Worm (Caenorhabditis elegans) whole organism, L2 larva: ENCODE measurements around the gene natc-1.
A peak's percentile ranks its signal among the peaks of the same experiment; 100 is the strongest.

ENCODE experiments used
- C34F6.9 ChIP-seq: fragments of 150-350 bp; optimal IDR thresholded peaks from 2 replicates; lab custom pipeline; 2014; ENCODE audit warnings: missing biosample characterization, missing genetic modification characterization
- F13H6.1 ChIP-seq: sonication (generic microtip); optimal IDR thresholded peaks from 2 replicates; lab custom pipeline; 2016; ENCODE audit warnings: missing genetic modification characterization, missing compliant biosample characterization
- R02D3.7 ChIP-seq: fragments of 150-350 bp; optimal IDR thresholded peaks from 2 replicates; lab custom pipeline; 2014; ENCODE audit warnings: missing biosample characterization, missing genetic modification characterization
- Y55F3AM.14 ChIP-seq: fragments of 200-800 bp; sonication (Bioruptor generic); optimal IDR thresholded peaks from 2 replicates; lab custom pipeline; 2018; ENCODE audit warnings: mild to moderate bottlenecking, missing genetic modification characterization, missing compliant biosample characterization
- alr-1 ChIP-seq: fragments of 150-350 bp; optimal IDR thresholded peaks from 2 replicates; lab custom pipeline; 2014; ENCODE audit warnings: missing biosample characterization, missing genetic modification characterization
- aly-2 ChIP-seq: fragments of 150-350 bp; optimal IDR thresholded peaks from 2 replicates; lab custom pipeline; 2014; ENCODE audit warnings: missing biosample characterization, missing genetic modification characterization
- ama-1 ChIP-seq: fragments of 150-350 bp; optimal IDR thresholded peaks from 2 replicates; lab custom pipeline; 2018; ENCODE audit warnings: inconsistent platforms
- blmp-1 ChIP-seq: sonication (generic microtip); optimal IDR thresholded peaks from 2 replicates; lab custom pipeline; 2017; ENCODE audit warnings: missing genetic modification characterization, mild to moderate bottlenecking, missing compliant biosample characterization, antibody characterized with exemption, moderate library complexity; ENCODE audit not compliant: insufficient read depth
- ceh-82 ChIP-seq: fragments of 150-350 bp; optimal IDR thresholded peaks from 2 replicates; lab custom pipeline; 2014; ENCODE audit warnings: missing biosample characterization, missing genetic modification characterization
- crh-2 ChIP-seq: sonication (generic microtip); optimal IDR thresholded peaks from 2 replicates; lab custom pipeline; 2017; ENCODE audit warnings: missing biosample characterization, missing genetic modification characterization
- dmd-4 ChIP-seq: sonication (generic microtip); optimal IDR thresholded peaks from 2 replicates; lab custom pipeline; 2017; ENCODE audit warnings: missing biosample characterization, missing genetic modification characterization
- egl-27 ChIP-seq: sonication (generic microtip); optimal IDR thresholded peaks from 3 replicates; lab custom pipeline; 2017; ENCODE audit warnings: missing biosample characterization, missing genetic modification reagents, missing genetic modification characterization
- elt-3 ChIP-seq: sonication (generic microtip); optimal IDR thresholded peaks from 2 replicates; lab custom pipeline; 2017; ENCODE audit warnings: missing biosample characterization, missing genetic modification characterization
- fos-1 ChIP-seq: fragments of 150-350 bp; optimal IDR thresholded peaks from 2 replicates; lab custom pipeline; 2014; ENCODE audit warnings: missing biosample characterization, missing genetic modification characterization
- gmeb-1 ChIP-seq: fragments of 150-350 bp; optimal IDR thresholded peaks from 2 replicates; lab custom pipeline; 2014; ENCODE audit warnings: missing biosample characterization, missing genetic modification characterization
- lin-11 ChIP-seq: fragments of 150-350 bp; sonication (generic microtip); optimal IDR thresholded peaks from 2 replicates; lab custom pipeline; 2014; ENCODE audit warnings: missing biosample characterization, missing genetic modification characterization, inconsistent platforms, mixed read lengths
- lin-13 ChIP-seq: fragments of 150-350 bp; optimal IDR thresholded peaks from 2 replicates; lab custom pipeline; 2014; ENCODE audit warnings: missing biosample characterization, missing genetic modification reagents, missing genetic modification characterization
- lin-39 ChIP-seq: fragments of 150-350 bp; optimal IDR thresholded peaks from 2 replicates; lab custom pipeline; 2014; ENCODE audit warnings: missing biosample characterization, missing genetic modification reagents, missing genetic modification characterization
- lsy-2 ChIP-seq, 2 experiments: fragments of 150-350 bp in 1 of 2; sonication (generic microtip) in 1 of 2; optimal IDR thresholded peaks; 2 replicates each; lab custom pipeline; 2014 to 2017; ENCODE audit warnings: missing biosample characterization in 2 of 2, missing genetic modification characterization in 2 of 2
- mab-5 ChIP-seq: fragments of 150-350 bp; optimal IDR thresholded peaks from 2 replicates; lab custom pipeline; 2014; ENCODE audit warnings: missing biosample characterization, missing genetic modification characterization
- mbf-1 ChIP-seq: sonication (generic microtip); optimal IDR thresholded peaks from 2 replicates; lab custom pipeline; 2017; ENCODE audit warnings: missing biosample characterization, missing genetic modification characterization
- mdl-1 ChIP-seq, 2 experiments: fragments of 150-350 bp in 1 of 2; sonication (generic microtip) in 1 of 2; optimal IDR thresholded peaks; 2 replicates each; lab custom pipeline; 2017; ENCODE audit warnings: missing biosample characterization in 2 of 2, missing genetic modification characterization in 2 of 2
- nhr-10 ChIP-seq: sonication (generic microtip); optimal IDR thresholded peaks from 2 replicates; lab custom pipeline; 2017; ENCODE audit warnings: missing biosample characterization, missing genetic modification characterization
- nhr-12 ChIP-seq: fragments of 150-350 bp; optimal IDR thresholded peaks from 2 replicates; lab custom pipeline; 2014; ENCODE audit warnings: missing biosample characterization, missing genetic modification characterization
- nhr-129 ChIP-seq: fragments of 150-350 bp; optimal IDR thresholded peaks from 2 replicates; lab custom pipeline; 2014; ENCODE audit warnings: missing biosample characterization, missing genetic modification characterization
- nhr-23 ChIP-seq: fragments of 150-350 bp; optimal IDR thresholded peaks from 2 replicates; lab custom pipeline; 2014; ENCODE audit warnings: missing biosample characterization, missing genetic modification reagents, missing genetic modification characterization
- nhr-237 ChIP-seq: fragments of 150-350 bp; optimal IDR thresholded peaks from 2 replicates; lab custom pipeline; 2014; ENCODE audit warnings: missing biosample characterization, missing genetic modification characterization
- nhr-25 ChIP-seq: fragments of 150-350 bp; sonication (generic microtip); optimal IDR thresholded peaks from 3 replicates; lab custom pipeline; 2014; ENCODE audit warnings: missing biosample characterization, missing genetic modification characterization
- peb-1 ChIP-seq: fragments of 150-350 bp; optimal IDR thresholded peaks from 2 replicates; lab custom pipeline; 2014; ENCODE audit warnings: missing biosample characterization, missing genetic modification characterization
- skn-1 ChIP-seq: sonication (generic microtip); optimal IDR thresholded peaks from 2 replicates; lab custom pipeline; 2017; ENCODE audit warnings: missing biosample characterization, missing genetic modification characterization
- sma-3 ChIP-seq: sonication (generic microtip); optimal IDR thresholded peaks from 2 replicates; lab custom pipeline; 2016; ENCODE audit warnings: missing genetic modification reagents, missing genetic modification characterization, missing compliant biosample characterization
- sma-9 ChIP-seq, 2 experiments: fragments of 150-350 bp in 1 of 2; sonication (generic microtip) in 1 of 2; optimal IDR thresholded peaks; 2 replicates each; lab custom pipeline; 2014 to 2016; ENCODE audit warnings: missing genetic modification characterization in 2 of 2, mild to moderate bottlenecking in 1 of 2, missing biosample characterization in 1 of 2, missing compliant biosample characterization in 1 of 2, missing genetic modification reagents in 1 of 2, moderate library complexity in 1 of 2
- snpc-4 ChIP-seq: fragments of 150-350 bp; optimal IDR thresholded peaks from 2 replicates; lab custom pipeline; 2014; ENCODE audit warnings: missing biosample characterization, missing genetic modification characterization
- unc-55 ChIP-seq: fragments of 150-350 bp; sonication (generic microtip); optimal IDR thresholded peaks from 3 replicates; lab custom pipeline; 2014; ENCODE audit warnings: missing biosample characterization, missing genetic modification reagents, missing genetic modification characterization
- unc-62 ChIP-seq: fragments of 150-350 bp; optimal IDR thresholded peaks from 2 replicates; lab custom pipeline; 2014; ENCODE audit warnings: missing biosample characterization, missing genetic modification reagents, missing genetic modification characterization
- zag-1 ChIP-seq: fragments of 150-350 bp; optimal IDR thresholded peaks from 2 replicates; lab custom pipeline; 2014; ENCODE audit warnings: missing biosample characterization, missing genetic modification characterization
- ztf-1 ChIP-seq: fragments of 200-800 bp; sonication (Bioruptor generic); conservative IDR thresholded peaks from 2 replicates; pipeline ENCODE4 v1.3.6; 2022; ENCODE audit warnings: missing genetic modification characterization, missing compliant biosample characterization
- ztf-11 ChIP-seq: sonication (generic microtip); optimal IDR thresholded peaks from 2 replicates; lab custom pipeline; 2017; ENCODE audit warnings: missing biosample characterization, missing genetic modification characterization

natc-1 gene

DNA sequence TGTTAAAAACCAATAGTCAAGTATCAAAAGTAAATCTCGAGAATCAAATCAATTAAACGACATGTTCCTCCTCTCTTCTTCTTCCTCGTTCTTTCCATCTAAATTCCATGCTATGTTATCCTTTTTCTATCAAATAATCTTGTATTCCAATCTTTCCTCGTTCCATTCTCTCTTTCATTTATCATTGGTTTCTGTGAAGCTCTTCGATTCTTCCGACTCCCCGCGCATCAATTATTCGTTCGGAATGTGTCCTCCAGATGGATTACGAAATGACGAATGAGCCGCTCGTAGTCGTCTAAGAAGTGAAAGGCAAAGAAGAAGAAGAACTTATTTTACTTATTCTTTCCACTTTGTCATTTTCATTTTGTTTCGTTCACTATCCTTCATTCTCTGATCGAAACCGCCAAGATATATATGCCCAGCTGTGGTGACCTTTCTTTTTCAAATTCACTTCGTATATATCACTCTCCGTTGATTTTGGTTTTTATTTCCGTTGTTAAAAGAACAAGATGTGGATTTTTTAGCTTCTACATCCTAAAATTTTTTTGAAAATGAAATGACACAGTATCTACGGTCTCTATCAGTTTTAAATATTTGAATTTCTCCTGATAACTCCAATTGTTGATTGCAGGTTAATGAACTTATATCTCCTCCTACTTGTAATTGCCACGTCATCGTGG is 32.2 kb downstream of the natc-1 start, which contains the start of gene pxn-1:
TSS of gene pxn-1 (plus strand) at position 630 of the 680 bp plus-strand sequence.
- TF ChIP-seq F13H6.1 (tag; lab: Kevin White, UChicago) = no peak
- TF ChIP-seq unc-55 (GFP tag; lab: Kevin White, UChicago) = peak; percentile 74
- TF ChIP-seq mab-5 (tag; lab: Kevin White, UChicago) = peak; percentile 73
- TF ChIP-seq, all 48 proteins: peak for 2

DNA sequence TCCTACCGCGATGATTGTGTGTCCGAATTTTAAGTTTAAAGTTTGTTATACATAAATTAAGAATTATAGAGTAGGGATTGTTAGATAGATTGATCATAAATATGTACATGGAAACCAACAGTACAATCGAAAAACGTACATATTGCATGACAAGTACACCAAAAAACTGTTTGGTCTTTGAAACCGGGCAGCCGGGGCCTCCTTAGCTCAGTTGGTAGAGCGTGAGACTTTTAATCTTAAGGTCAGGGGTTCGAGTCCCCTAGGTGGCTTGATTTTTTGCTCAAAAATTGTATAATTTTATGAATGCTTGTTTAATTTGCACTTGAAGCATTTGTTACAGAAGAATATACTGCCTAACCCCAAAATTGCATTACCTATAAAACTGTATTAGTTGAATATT is 32.9 kb downstream of the natc-1 start:
- no peak for TF ChIP-seq C34F6.9 (tag; lab: Kevin White, UChicago)
- TF ChIP-seq nhr-25 (tag; lab: Kevin White, UChicago) = no peak
- TF ChIP-seq lin-39 (tag; lab: Kevin White, UChicago) = no peak
- no peak for TF ChIP-seq alr-1 (tag; lab: Kevin White, UChicago)
- no peak for TF ChIP-seq zag-1 (tag; lab: Kevin White, UChicago)
- TF ChIP-seq sma-3 (GFP tag; lab: Kevin White, UChicago) = no peak
- TF ChIP-seq nhr-12 (tag; lab: Kevin White, UChicago) = no peak
- TF ChIP-seq Y55F3AM.14 = no peak
- no peak for TF ChIP-seq egl-27 (tag; lab: Kevin White, UChicago)
- no peak for TF ChIP-seq blmp-1 (tag; lab: Kevin White, UChicago)
- TF ChIP-seq crh-2 (tag; lab: Kevin White, UChicago) = no peak
- no peak for TF ChIP-seq fos-1 (tag; lab: Kevin White, UChicago)
- no peak for TF ChIP-seq elt-3 (tag; lab: Kevin White, UChicago)
- TF ChIP-seq ceh-82 (tag; lab: Kevin White, UChicago) = no peak
- no peak for TF ChIP-seq lsy-2 (tag; optimal IDR thresholded peaks at IDR 0.05; lab: Kevin White, UChicago)
- no peak for TF ChIP-seq lin-13 (GFP tag; lab: Kevin White, UChicago)
- TF ChIP-seq lin-11 = no peak

DNA sequence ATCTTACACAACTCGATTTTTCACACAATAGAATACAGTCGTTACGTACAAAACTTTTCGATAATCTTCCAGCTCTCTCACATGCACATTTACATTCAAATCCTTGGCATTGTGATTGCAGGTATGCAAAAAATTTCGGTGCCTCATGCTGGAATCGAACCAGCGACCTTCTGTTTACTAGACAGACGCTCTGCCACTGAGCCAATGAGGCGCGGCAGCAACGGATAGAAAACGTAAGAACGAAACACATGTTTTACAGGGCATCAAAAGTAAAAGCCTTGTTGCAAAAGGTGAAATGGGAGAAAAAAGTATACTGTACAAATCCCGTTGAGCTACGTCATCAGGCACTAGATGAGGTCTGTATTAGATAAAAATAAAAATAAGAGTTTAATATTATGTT is 33.8 kb downstream of the natc-1 start:
- TF ChIP-seq unc-62 (GFP tag; lab: Kevin White, UChicago) (no peak), nhr-129 (peak; percentile 48), nhr-10 (tag; lab: Kevin White, UChicago) (no peak), aly-2 (tag; lab: Kevin White, UChicago) (no peak), gmeb-1 (tag; lab: Kevin White, UChicago) (peak; percentile 0)

DNA sequence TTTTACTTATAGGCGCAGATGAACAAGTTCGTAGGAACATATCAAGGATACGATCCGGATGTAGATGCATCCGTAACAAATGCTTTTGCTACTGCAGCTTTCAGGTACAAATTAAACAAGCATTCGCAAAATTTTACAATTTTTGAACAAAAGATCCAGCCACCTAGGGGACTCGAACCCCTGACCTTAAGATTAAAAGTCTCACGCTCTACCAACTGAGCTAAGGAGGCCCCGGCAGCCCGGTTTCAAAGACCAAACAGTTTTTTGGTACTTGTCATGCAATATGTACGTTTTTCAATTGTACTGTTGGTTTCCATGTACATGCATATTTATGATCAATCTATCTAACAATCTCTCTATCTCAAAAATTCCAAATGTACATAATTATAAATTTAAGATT is 37.2 kb downstream of the natc-1 start:
- TF ChIP-seq mdl-1 (tag; optimal IDR thresholded peaks at IDR 0.05; lab: Kevin White, UChicago) (no peak), nhr-25 (tag; lab: Kevin White, UChicago) (no peak), blmp-1 (tag; lab: Kevin White, UChicago) (no peak), egl-27 (tag; lab: Kevin White, UChicago) (no peak), skn-1 (tag; lab: Kevin White, UChicago) (no peak), nhr-237 (tag; lab: Kevin White, UChicago) (no peak), lsy-2 (tag; optimal IDR thresholded peaks at IDR 0.05; lab: Kevin White, UChicago) (no peak)

DNA sequence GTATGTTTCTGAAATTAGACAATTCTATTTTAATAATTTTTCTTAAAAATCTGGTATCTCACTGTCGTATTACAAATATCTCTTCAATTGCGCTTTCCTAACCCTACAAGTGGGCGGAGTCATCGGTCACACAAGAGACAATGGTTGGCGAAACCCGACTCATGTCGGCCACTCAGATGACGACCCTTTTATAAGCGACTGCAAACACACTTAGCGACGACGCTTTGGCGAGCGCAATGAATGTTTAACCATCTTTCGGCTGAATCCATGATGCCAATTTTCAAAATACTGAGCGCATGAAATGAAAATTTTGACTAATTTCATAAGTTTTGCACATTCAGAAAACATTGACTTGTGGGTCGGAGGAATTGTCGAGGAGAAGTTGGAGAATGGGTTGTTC is 38.2 kb downstream of the natc-1 start:
- TF ChIP-seq mdl-1 (tag; optimal IDR thresholded peaks at IDR 0.05; lab: Kevin White, UChicago) (peak; percentile 33 to 44), lin-11 (peak; percentile 84), sma-3 (GFP tag; lab: Kevin White, UChicago) (peak; percentile 92), C34F6.9 (tag; lab: Kevin White, UChicago) (peak; percentile 71), fos-1 (tag; lab: Kevin White, UChicago) (peak; percentile 73), lin-13 (GFP tag; lab: Kevin White, UChicago) (peak; percentile 87), peb-1 (tag; lab: Kevin White, UChicago) (peak; percentile 6), dmd-4 (tag; lab: Kevin White, UChicago) (peak; percentile 37), egl-27 (tag; lab: Kevin White, UChicago) (peak; percentile 90), nhr-10 (tag; lab: Kevin White, UChicago) (peak; percentile 51), nhr-129 (peak; percentile 86), unc-55 (GFP tag; lab: Kevin White, UChicago) (peak; percentile 67), ztf-11 (tag; lab: Kevin White, UChicago) (peak; percentile 45), crh-2 (tag; lab: Kevin White, UChicago) (peak; percentile 89), mbf-1 (tag; lab: Kevin White, UChicago) (peak; percentile 14), F13H6.1 (tag; lab: Kevin White, UChicago) (peak; percentile 95), nhr-23 (tag; lab: Kevin White, UChicago) (no peak), alr-1 (tag; lab: Kevin White, UChicago) (no peak), snpc-4 (tag; lab: Kevin White, UChicago) (peak; percentile 100), ztf-1 (GFP tag; lab: Robert Waterston, UW) (0 out of 2 replicates have a peak, but pooled peaks have one; percentile 82), ceh-82 (tag; lab: Kevin White, UChicago) (peak; percentile 85), ama-1 (lab: Kevin White, UChicago) (peak; percentile 14), nhr-12 (tag; lab: Kevin White, UChicago) (peak; percentile 40), nhr-25 (tag; lab: Kevin White, UChicago) (no peak), R02D3.7 (peak; percentile 56), unc-62 (GFP tag; lab: Kevin White, UChicago) (peak; percentile 73), aly-2 (tag; lab: Kevin White, UChicago) (peak; percentile 60), nhr-237 (tag; lab: Kevin White, UChicago) (peak; percentile 63), lsy-2 (tag; optimal IDR thresholded peaks at IDR 0.05; lab: Kevin White, UChicago) (peak; percentile 87 to 88), sma-9 (GFP tag; optimal IDR thresholded peaks at IDR 0.05; lab: Kevin White, UChicago) (peak; percentile 99), sma-9 (tag; optimal IDR thresholded peaks at IDR 0.05; lab: Kevin White, UChicago) (no peak), elt-3 (tag; lab: Kevin White, UChicago) (no peak), gmeb-1 (tag; lab: Kevin White, UChicago) (peak; percentile 89)
